Fruit fly (Drosophila melanogaster) whole organism, embryonic: Measurements from ENCODE around the gene Bruce.

Source experiments
- Atf3 ChIP-seq: fragments of 200-800 bp; sonication (Bioruptor generic); optimal IDR thresholded peaks from 3 replicates; lab custom pipeline; 2016; ENCODE audit warnings: missing biosample characterization, missing genetic modification characterization
- C15 ChIP-seq: fragments of 200-800 bp; sonication (Bioruptor generic); IDR thresholded peaks from 3 replicates; pipeline ENCODE4 v1.3.6; 2022; ENCODE audit warnings: missing biosample characterization, missing genetic modification characterization
- CG10209 ChIP-seq: fragments of 200-800 bp; sonication (Bioruptor generic); optimal IDR thresholded peaks from 3 replicates; lab custom pipeline; 2017; ENCODE audit warnings: missing biosample characterization, mild to moderate bottlenecking, missing genetic modification characterization, missing genetic modification reagents
- CG11093 ChIP-seq: fragments of 200-800 bp; sonication (Bioruptor generic); IDR thresholded peaks from 3 replicates; pipeline ENCODE4 v1.3.6; 2022; ENCODE audit warnings: missing biosample characterization, missing genetic modification characterization
- CG11560 ChIP-seq: fragments of 200-800 bp; sonication (Bioruptor generic); IDR thresholded peaks from 3 replicates; pipeline ENCODE4 v1.3.6; 2022; ENCODE audit warnings: missing biosample characterization, missing genetic modification characterization
- CG12659 ChIP-seq: fragments of 200-800 bp; sonication (Bioruptor generic); optimal IDR thresholded peaks from 3 replicates; lab custom pipeline; 2017; ENCODE audit warnings: mild to moderate bottlenecking, missing biosample characterization, missing genetic modification reagents, missing genetic modification characterization
- CG12769 ChIP-seq: fragments of 200-800 bp; sonication (Bioruptor generic); optimal IDR thresholded peaks from 2 replicates; lab custom pipeline; 2019; ENCODE audit warnings: missing biosample characterization, mild to moderate bottlenecking, missing genetic modification characterization, moderate library complexity
- CG13123 ChIP-seq: fragments of 200-800 bp; sonication (Bioruptor generic); optimal IDR thresholded peaks from 2 replicates; lab custom pipeline; 2016; ENCODE audit warnings: missing biosample characterization, missing genetic modification characterization
- CG14441 ChIP-seq: fragments of 200-800 bp; sonication (Bioruptor generic); IDR thresholded peaks from 2 replicates; pipeline ENCODE4 v1.3.6; 2022; ENCODE audit warnings: missing biosample characterization, missing genetic modification characterization
- CG15514 ChIP-seq: fragments of 200-800 bp; sonication (Bioruptor generic); optimal IDR thresholded peaks from 3 replicates; lab custom pipeline; 2017; ENCODE audit warnings: missing biosample characterization, missing genetic modification characterization, mild to moderate bottlenecking, moderate library complexity, missing genetic modification reagents
- CG17328 ChIP-seq: fragments of 200-800 bp; sonication (Bioruptor generic); IDR thresholded peaks from 2 replicates; pipeline ENCODE4 v1.3.6; 2022; ENCODE audit warnings: missing biosample characterization, missing genetic modification characterization
- CG17802 ChIP-seq: fragments of 200-800 bp; sonication (Bioruptor generic); optimal IDR thresholded peaks from 2 replicates; lab custom pipeline; 2018; ENCODE audit warnings: missing biosample characterization, mild to moderate bottlenecking, missing genetic modification characterization, moderate library complexity
- CG18476 ChIP-seq: fragments of 200-800 bp; sonication (Bioruptor generic); optimal IDR thresholded peaks from 2 replicates; lab custom pipeline; 2016; ENCODE audit warnings: missing biosample characterization, mild to moderate bottlenecking, missing genetic modification characterization
- CG18599 ChIP-seq: fragments of 200-800 bp; sonication (Bioruptor generic); optimal IDR thresholded peaks from 3 replicates; lab custom pipeline; 2017; ENCODE audit warnings: missing biosample characterization, missing genetic modification characterization, mild to moderate bottlenecking, moderate library complexity, missing genetic modification reagents
- CG18619 ChIP-seq: fragments of 200-800 bp; sonication (Bioruptor generic); optimal IDR thresholded peaks from 3 replicates; lab custom pipeline; 2017; ENCODE audit warnings: missing biosample characterization, mild to moderate bottlenecking, missing genetic modification characterization
- CG2129 ChIP-seq: fragments of 200-800 bp; sonication (Bioruptor generic); IDR thresholded peaks from 2 replicates; pipeline ENCODE4 v1.3.6; 2022; ENCODE audit warnings: missing biosample characterization, missing genetic modification characterization; ENCODE audit not compliant: partially characterized antibody
- CG34224 ChIP-seq: fragments of 200-800 bp; sonication (Bioruptor generic); IDR thresholded peaks from 3 replicates; pipeline ENCODE4 v1.3.6; 2022; ENCODE audit warnings: missing biosample characterization, missing genetic modification characterization; ENCODE audit not compliant: partially characterized antibody
- CG42726 ChIP-seq: fragments of 200-800 bp; sonication (Bioruptor generic); IDR thresholded peaks from 2 replicates; pipeline ENCODE4 v1.3.6; 2022; ENCODE audit warnings: missing biosample characterization, missing genetic modification characterization; ENCODE audit not compliant: partially characterized antibody
- CG6689 ChIP-seq: fragments of 200-800 bp; sonication (Bioruptor generic); IDR thresholded peaks from 2 replicates; pipeline ENCODE4 v1.3.6; 2022; ENCODE audit warnings: missing biosample characterization, missing genetic modification characterization
- CG9609 ChIP-seq: fragments of 200-800 bp; sonication (Bioruptor generic); optimal IDR thresholded peaks from 3 replicates; lab custom pipeline; 2016; ENCODE audit warnings: missing biosample characterization, missing genetic modification characterization
- Camta ChIP-seq: fragments of 200-800 bp; sonication (Bioruptor generic); optimal IDR thresholded peaks from 2 replicates; lab custom pipeline; 2016; ENCODE audit warnings: missing biosample characterization, missing genetic modification characterization
- Dek ChIP-seq: fragments of 200-800 bp; sonication (Bioruptor generic); optimal IDR thresholded peaks from 3 replicates; lab custom pipeline; 2019; ENCODE audit warnings: missing biosample characterization, mild to moderate bottlenecking, missing genetic modification characterization, moderate library complexity
- Dip3 ChIP-seq: fragments of 200-800 bp; sonication (Bioruptor generic); optimal IDR thresholded peaks from 3 replicates; lab custom pipeline; 2016; ENCODE audit warnings: missing biosample characterization, missing genetic modification characterization
- Ets97D ChIP-seq: fragments of 200-800 bp; sonication (Bioruptor generic); optimal IDR thresholded peaks from 3 replicates; lab custom pipeline; 2016; ENCODE audit warnings: missing biosample characterization, missing genetic modification characterization
- Fer2 ChIP-seq: fragments of 200-800 bp; sonication (Bioruptor generic); optimal IDR thresholded peaks from 2 replicates; lab custom pipeline; 2018; ENCODE audit warnings: missing biosample characterization, mild to moderate bottlenecking, missing genetic modification characterization, moderate library complexity
- HLH3B ChIP-seq: fragments of 200-800 bp; sonication (Bioruptor generic); IDR thresholded peaks from 2 replicates; pipeline ENCODE4 v1.3.6; 2022; ENCODE audit warnings: missing biosample characterization, missing genetic modification characterization
- HLH4C ChIP-seq: fragments of 200-800 bp; sonication (Bioruptor generic); IDR thresholded peaks from 3 replicates; pipeline ENCODE4 v1.3.6; 2022; ENCODE audit warnings: missing biosample characterization, missing genetic modification characterization; ENCODE audit not compliant: partially characterized antibody
- Mes4 ChIP-seq: fragments of 200-800 bp; sonication (Bioruptor generic); optimal IDR thresholded peaks from 2 replicates; lab custom pipeline; 2016; ENCODE audit warnings: missing biosample characterization, missing genetic modification characterization
- Nf-YB ChIP-seq: fragments of 200-800 bp; sonication (Bioruptor generic); optimal IDR thresholded peaks from 3 replicates; lab custom pipeline; 2019; ENCODE audit warnings: missing biosample characterization, mild to moderate bottlenecking, missing genetic modification characterization, moderate library complexity
- Oli ChIP-seq: fragments of 200-800 bp; sonication (Bioruptor generic); optimal IDR thresholded peaks from 2 replicates; lab custom pipeline; 2018; ENCODE audit warnings: missing biosample characterization, mild to moderate bottlenecking, missing genetic modification characterization, moderate library complexity
- Ptx1 ChIP-seq: fragments of 200-800 bp; sonication (Bioruptor generic); IDR thresholded peaks from 2 replicates; pipeline ENCODE4 v1.3.6; 2022; ENCODE audit warnings: missing biosample characterization, missing genetic modification characterization
- Side ChIP-seq: fragments of 200-800 bp; sonication (Bioruptor generic); optimal IDR thresholded peaks from 2 replicates; lab custom pipeline; 2016; ENCODE audit warnings: missing biosample characterization, missing genetic modification characterization
- Spps ChIP-seq: fragments of 200-800 bp; sonication (Bioruptor generic); optimal IDR thresholded peaks from 2 replicates; lab custom pipeline; 2018; ENCODE audit warnings: missing biosample characterization, mild to moderate bottlenecking, missing genetic modification characterization
- Sry-β ChIP-seq: fragments of 200-800 bp; sonication (Bioruptor generic); optimal IDR thresholded peaks from 2 replicates; lab custom pipeline; 2018; ENCODE audit warnings: missing biosample characterization, mild to moderate bottlenecking, missing genetic modification characterization, moderate library complexity
- Stat92E ChIP-seq, 3 experiments: fragments of >200 bp in 2 of 3; fragments of 200-800 bp in 1 of 3; sonication (Bioruptor generic) in 1 of 3; optimal IDR thresholded peaks; 2 replicates each; lab custom pipeline; 2017 to 2019; ENCODE audit warnings: missing biosample characterization in 3 of 3, missing genetic modification characterization in 3 of 3, mild to moderate bottlenecking in 1 of 3, moderate library complexity in 1 of 3
- aop ChIP-seq: fragments of 200-800 bp; sonication (Bioruptor generic); IDR thresholded peaks from 2 replicates; pipeline ENCODE4 v1.3.6; 2022; ENCODE audit warnings: missing biosample characterization, missing genetic modification characterization
- ash1 ChIP-seq: fragments of 200-800 bp; sonication (Bioruptor generic); optimal IDR thresholded peaks from 2 replicates; lab custom pipeline; 2018; ENCODE audit warnings: missing biosample characterization, mild to moderate bottlenecking, missing genetic modification characterization
- az2 ChIP-seq: fragments of 200-800 bp; sonication (Bioruptor generic); optimal IDR thresholded peaks from 3 replicates; lab custom pipeline; 2016; ENCODE audit warnings: missing biosample characterization, missing genetic modification characterization
- bab2 ChIP-seq: fragments of 200-800 bp; sonication (Bioruptor generic); optimal IDR thresholded peaks from 2 replicates; lab custom pipeline; 2016; ENCODE audit warnings: missing biosample characterization, missing genetic modification characterization
- bbx ChIP-seq: fragments of 200-800 bp; sonication (Bioruptor generic); IDR thresholded peaks from 2 replicates; pipeline ENCODE4 v1.3.6; 2022; ENCODE audit warnings: missing biosample characterization, missing genetic modification characterization; ENCODE audit not compliant: partially characterized antibody
- da ChIP-seq: fragments of 200-800 bp; sonication (Bioruptor generic); optimal IDR thresholded peaks from 2 replicates; lab custom pipeline; 2016; ENCODE audit warnings: missing biosample characterization, missing genetic modification characterization
- en ChIP-seq: fragments of 200-800 bp; sonication (Bioruptor generic); optimal IDR thresholded peaks from 2 replicates; lab custom pipeline; 2016; ENCODE audit warnings: missing biosample characterization, missing genetic modification characterization
- ftz-f1 ChIP-seq: fragments of 200-800 bp; sonication (Bioruptor generic); optimal IDR thresholded peaks from 2 replicates; lab custom pipeline; 2016; ENCODE audit warnings: missing biosample characterization, missing genetic modification characterization
- fu2 ChIP-seq: fragments of 200-800 bp; sonication (Bioruptor generic); optimal IDR thresholded peaks from 2 replicates; lab custom pipeline; 2016; ENCODE audit warnings: missing biosample characterization, missing genetic modification characterization
- gcm ChIP-seq: fragments of 200-800 bp; sonication (Bioruptor generic); optimal IDR thresholded peaks from 2 replicates; lab custom pipeline; 2019; ENCODE audit warnings: missing biosample characterization, mild to moderate bottlenecking, missing genetic modification characterization, moderate library complexity
- gem ChIP-seq: fragments of 200-800 bp; sonication (Bioruptor generic); optimal IDR thresholded peaks from 2 replicates; lab custom pipeline; 2019; ENCODE audit warnings: missing biosample characterization, mild to moderate bottlenecking, missing genetic modification characterization, moderate library complexity
- kni ChIP-seq: fragments of 200-800 bp; sonication (Bioruptor generic); optimal IDR thresholded peaks from 3 replicates; lab custom pipeline; 2017; ENCODE audit warnings: mild to moderate bottlenecking, missing biosample characterization, missing genetic modification reagents, missing genetic modification characterization
- pfk ChIP-seq: fragments of 200-800 bp; sonication (Bioruptor generic); optimal IDR thresholded peaks from 2 replicates; lab custom pipeline; 2018; ENCODE audit warnings: missing biosample characterization, mild to moderate bottlenecking, missing genetic modification characterization, moderate library complexity
- pnt ChIP-seq: fragments of 200-800 bp; sonication (Bioruptor generic); optimal IDR thresholded peaks from 3 replicates; lab custom pipeline; 2016; ENCODE audit warnings: missing biosample characterization, missing genetic modification characterization
- pum ChIP-seq: fragments of 200-800 bp; sonication (Bioruptor generic); optimal IDR thresholded peaks from 2 replicates; lab custom pipeline; 2016; ENCODE audit warnings: missing biosample characterization, missing genetic modification characterization
- unc-4 ChIP-seq: fragments of 200-800 bp; sonication (Bioruptor generic); IDR thresholded peaks from 2 replicates; pipeline ENCODE4 v1.3.6; 2022; ENCODE audit warnings: missing biosample characterization, missing genetic modification characterization; ENCODE audit not compliant: partially characterized antibody

Gene Bruce

DNA sequence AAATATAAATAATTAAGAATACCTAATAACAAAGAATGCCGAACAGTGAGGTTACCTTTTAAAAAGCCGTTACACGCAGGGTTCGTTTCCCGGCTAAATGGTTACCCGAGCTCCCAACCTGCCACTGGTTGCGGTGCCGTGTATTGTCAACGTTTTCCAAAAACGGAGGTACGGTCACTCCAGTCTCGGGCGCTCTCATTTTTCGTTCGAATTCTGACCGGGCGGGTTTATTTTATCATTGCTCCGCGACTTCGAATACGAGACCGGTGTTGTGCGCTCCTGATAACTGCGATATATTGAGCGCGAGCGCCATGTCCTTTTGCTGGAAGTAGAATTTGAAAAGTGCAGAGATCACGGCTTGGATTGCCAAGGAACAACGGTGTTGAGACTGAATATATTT lies 18.8 kb upstream of the Bruce start, which contains the start of gene jumu:
Gene jumu (plus strand): TSS at position 196 of the 400 bp plus-strand sequence.
- TF ChIP-seq bbx (GFP tag; lab: Robert Waterston, UW) (no peak), CG34224 (GFP tag; lab: Robert Waterston, UW) (no peak), CG2129 (GFP tag; lab: Robert Waterston, UW) (no peak), CG14441 (no peak), CG13123 (GFP tag; lab: Kevin White, UChicago) (no peak), CG10209 (no peak), aop (GFP tag; lab: Robert Waterston, UW) (no peak), CG18476 (GFP tag; lab: Kevin White, UChicago) (no peak), Ets97D (GFP tag; lab: Kevin White, UChicago) (peak; percentile 87), CG12769 (no peak), Stat92E (GFP tag; optimal IDR thresholded peaks at IDR 0.05; lab: Kevin White, UChicago) (peak in 1 of 3 experiments; percentile 45), da (GFP tag; lab: Kevin White, UChicago) (no peak), Nf-YB (no peak), gcm (GFP tag; lab: Kevin White, UChicago) (no peak), Mes4 (no peak), HLH3B (GFP tag; lab: Robert Waterston, UW) (no peak), ftz-f1 (GFP tag; lab: Kevin White, UChicago) (peak; percentile 31), C15 (GFP tag; lab: Robert Waterston, UW) (no peak), Ptx1 (no peak), pnt (GFP tag; lab: Kevin White, UChicago) (no peak), gem (tag; lab: Kevin White, UChicago) (peak; percentile 25), unc-4 (GFP tag; lab: Robert Waterston, UW) (no peak), en (GFP tag; lab: Kevin White, UChicago) (no peak), Dip3 (GFP tag; lab: Kevin White, UChicago) (no peak), Sry-β (no peak), CG18619 (GFP tag; lab: Kevin White, UChicago) (peak; percentile 9), CG17328 (GFP tag; lab: Robert Waterston, UW) (no peak), Spps (tag; lab: Kevin White, UChicago) (no peak), CG9609 (peak; percentile 40), pfk (GFP tag; lab: Kevin White, UChicago) (no peak), CG18599 (no peak), az2 (no peak), CG15514 (GFP tag; lab: Kevin White, UChicago) (peak; percentile 90), CG17802 (no peak), ash1 (GFP tag; lab: Kevin White, UChicago) (no peak), CG12659 (GFP tag; lab: Kevin White, UChicago) (no peak), Atf3 (GFP tag; lab: Kevin White, UChicago) (no peak), Oli (tag; lab: Kevin White, UChicago) (no peak), Side (GFP tag; lab: Kevin White, UChicago) (no peak), HLH4C (GFP tag; lab: Robert Waterston, UW) (no peak), CG11093 (GFP tag; lab: Robert Waterston, UW) (no peak), fu2 (no peak), kni (GFP tag; lab: Kevin White, UChicago) (no peak), CG42726 (GFP tag; lab: Robert Waterston, UW) (no peak), Fer2 (tag; lab: Kevin White, UChicago) (no peak), Camta (GFP tag; lab: Kevin White, UChicago) (no peak), pum (no peak), CG6689 (GFP tag; lab: Robert Waterston, UW) (no peak), CG11560 (tag; lab: Robert Waterston, UW) (no peak), Dek (tag; lab: Kevin White, UChicago) (peak; percentile 49), bab2 (no peak)
